Fruit fly (Drosophila melanogaster): Measurements from ENCODE around the gene Pgant4.

Gene Pgant4

dm6 chr2L:3440322-3440721, 32.1 kb upstream of the Pgant4 start (continued):
- peak; percentile 19 for TF ChIP-seq bab2 (GFP tag; optimal IDR thresholded peaks at IDR 0.05)
- TF ChIP-seq grau (tag; optimal IDR thresholded peaks at IDR 0.05) = peak; percentile 37
- TF ChIP-seq Hmx (GFP tag; optimal IDR thresholded peaks at IDR 0.05) = no peak
- peak; percentile 55 for TF ChIP-seq CG8924 (tag; optimal IDR thresholded peaks at IDR 0.05)
- TF ChIP-seq zfh2 (GFP tag; optimal IDR thresholded peaks at IDR 0.05) = peak; percentile 16
- TF ChIP-seq CG4424 (GFP tag; optimal IDR thresholded peaks at IDR 0.05) = peak; percentile 65
- TF ChIP-seq p53 (GFP tag; optimal IDR thresholded peaks at IDR 0.05) = no peak
- TF ChIP-seq seq (GFP tag; IDR thresholded peaks at IDR 0.05) = 0 out of 2 replicates have a peak, but pooled peaks have one; percentile 38
- TF ChIP-seq CG1529 (GFP tag; optimal IDR thresholded peaks at IDR 0.05) = peak; percentile 59
- no peak for TF ChIP-seq pros (GFP tag; optimal IDR thresholded peaks at IDR 0.05)
- TF ChIP-seq wdn (GFP tag; IDR thresholded peaks at IDR 0.05) = peak; percentile 24; the same call in 1 of the 2 replicates
- peak; percentile 90 for TF ChIP-seq ci (GFP tag; IDR thresholded peaks at IDR 0.05)
- TF ChIP-seq ab (GFP tag; optimal IDR thresholded peaks at IDR 0.05) = no peak
- TF ChIP-seq row (GFP tag; IDR thresholded peaks at IDR 0.05) = peak; percentile 72
- no peak for TF ChIP-seq nerfin-2 (GFP tag; IDR thresholded peaks at IDR 0.05; ENCODE audit: partially characterized antibody)
- peak; percentile 67 for TF ChIP-seq CG32767 (GFP tag; IDR thresholded peaks at IDR 0.05)
- no peak for TF ChIP-seq CG13287 (GFP tag; IDR thresholded peaks at IDR 0.05; ENCODE audit: partially characterized antibody)
- peak; percentile 79 for TF ChIP-seq sob (GFP tag; IDR thresholded peaks at IDR 0.05)
- peak; percentile 25 for TF ChIP-seq CG9876 (GFP tag; optimal IDR thresholded peaks at IDR 0.05)
- TF ChIP-seq ssp (GFP tag; IDR thresholded peaks at IDR 0.05) = peak; percentile 58
- peak; percentile 77 for TF ChIP-seq phol (tag; optimal IDR thresholded peaks at IDR 0.05)
- TF ChIP-seq Stat92E (GFP tag; optimal IDR thresholded peaks at IDR 0.05) = no peak
- no peak for TF ChIP-seq CG2129 (GFP tag; IDR thresholded peaks at IDR 0.05; ENCODE audit: partially characterized antibody)
- TF ChIP-seq Fer3 (tag; optimal IDR thresholded peaks at IDR 0.05) = peak; percentile 59
- TF ChIP-seq CG4328 (GFP tag; optimal IDR thresholded peaks at IDR 0.05) = no peak
- no peak for TF ChIP-seq CG10565 (GFP tag; optimal IDR thresholded peaks at IDR 0.05)
- peak; percentile 2 for TF ChIP-seq repo (GFP tag; optimal IDR thresholded peaks at IDR 0.05)
- TF ChIP-seq esg (GFP tag; conservative IDR thresholded peaks at IDR 0.05) = peak; percentile 57
- TF ChIP-seq CG1603 (tag; optimal IDR thresholded peaks at IDR 0.05) = peak; percentile 90
- peak; percentile 56 for TF ChIP-seq ranshi (GFP tag; IDR thresholded peaks at IDR 0.05)
- no peak for TF ChIP-seq hth (optimal IDR thresholded peaks at IDR 0.05)
- no peak for TF ChIP-seq CG31388 (GFP tag; optimal IDR thresholded peaks at IDR 0.05)
- peak; percentile 48 for TF ChIP-seq Sox100B (GFP tag; optimal IDR thresholded peaks at IDR 0.05)
- TF ChIP-seq NC2β (GFP tag; optimal IDR thresholded peaks at IDR 0.05) = peak; percentile 40
- TF ChIP-seq CG18011 (GFP tag; optimal IDR thresholded peaks at IDR 0.05) = peak; percentile 15
- no peak for TF ChIP-seq cad (GFP tag; optimal IDR thresholded peaks at IDR 0.05)
- no peak for TF ChIP-seq GATAe (GFP tag; conservative IDR thresholded peaks at IDR 0.05)
- no peak for TF ChIP-seq CG15073 (GFP tag; optimal IDR thresholded peaks at IDR 0.05)
- TF ChIP-seq hkb (optimal IDR thresholded peaks at IDR 0.05) = no peak
- peak; percentile 79 for TF ChIP-seq hkb (GFP tag; IDR thresholded peaks at IDR 0.05)
- TF ChIP-seq CG2202 (tag; optimal IDR thresholded peaks at IDR 0.05) = peak; percentile 10
- TF ChIP-seq CG33213 (GFP tag; optimal IDR thresholded peaks at IDR 0.05) = no peak
- peak; percentile 79; the same call in 1 of the 3 replicates for TF ChIP-seq CG3726 (GFP tag; IDR thresholded peaks at IDR 0.05)
- TF ChIP-seq CG17912 (GFP tag; optimal IDR thresholded peaks at IDR 0.05) = no peak
- no peak for TF ChIP-seq dm (GFP tag; optimal IDR thresholded peaks at IDR 0.05)
- TF ChIP-seq Aef1 (GFP tag; IDR thresholded peaks at IDR 0.05) = peak; percentile 44
- no peak for TF ChIP-seq ham (GFP tag; IDR thresholded peaks at IDR 0.05)
- no peak for TF ChIP-seq sima (GFP tag; optimal IDR thresholded peaks at IDR 0.05)
- TF ChIP-seq CG8765 (GFP tag; IDR thresholded peaks at IDR 0.05) = no peak
- TF ChIP-seq fd96Cb (tag; optimal IDR thresholded peaks at IDR 0.05) = peak; percentile 70
- no peak for TF ChIP-seq ato (GFP tag; IDR thresholded peaks at IDR 0.05; ENCODE audit: partially characterized antibody)
- TF ChIP-seq usp (GFP tag; optimal IDR thresholded peaks at IDR 0.05) = no peak
